Fruit fly (Drosophila melanogaster) whole organism, embryonic: Measurements from ENCODE around the gene Slimp.

Source experiments
- Adf1 ChIP-seq: fragments of 200-800 bp; sonication (Bioruptor generic); IDR thresholded peaks from 2 replicates; pipeline ENCODE4 v1.3.6; 2022; ENCODE audit warnings: missing biosample characterization, missing genetic modification characterization
- Blimp-1 ChIP-seq: fragments of 200-800 bp; sonication (Bioruptor generic); optimal IDR thresholded peaks from 3 replicates; lab custom pipeline; 2018; ENCODE audit warnings: missing biosample characterization, missing genetic modification characterization, mild to moderate bottlenecking, moderate library complexity, missing genetic modification reagents
- Bteb2 ChIP-seq: fragments of 200-800 bp; sonication (Bioruptor generic); optimal IDR thresholded peaks from 2 replicates; lab custom pipeline; 2016; ENCODE audit warnings: missing biosample characterization, missing genetic modification characterization
- CG10209 ChIP-seq: fragments of 200-800 bp; sonication (Bioruptor generic); optimal IDR thresholded peaks from 3 replicates; lab custom pipeline; 2017; ENCODE audit warnings: missing biosample characterization, mild to moderate bottlenecking, missing genetic modification characterization, missing genetic modification reagents
- CG10431 ChIP-seq: fragments of 200-800 bp; sonication (Bioruptor generic); optimal IDR thresholded peaks from 3 replicates; lab custom pipeline; 2018; ENCODE audit warnings: missing biosample characterization, mild to moderate bottlenecking, missing genetic modification characterization
- CG11456 ChIP-seq: fragments of 200-800 bp; sonication (Bioruptor generic); IDR thresholded peaks from 3 replicates; pipeline ENCODE4 v1.3.6; 2022; ENCODE audit warnings: missing biosample characterization, missing genetic modification characterization
- CG12155 ChIP-seq: fragments of 200-800 bp; sonication (Bioruptor generic); optimal IDR thresholded peaks from 3 replicates; lab custom pipeline; 2016; ENCODE audit warnings: missing biosample characterization, missing genetic modification characterization
- CG2116 ChIP-seq: fragments of 200-800 bp; sonication (Bioruptor generic); optimal IDR thresholded peaks from 3 replicates; lab custom pipeline; 2018; ENCODE audit warnings: missing biosample characterization, mild to moderate bottlenecking, missing genetic modification characterization
- CG2120 ChIP-seq: fragments of 200-800 bp; sonication (Bioruptor generic); optimal IDR thresholded peaks from 3 replicates; lab custom pipeline; 2016; ENCODE audit warnings: missing biosample characterization, missing genetic modification characterization
- CG30431 ChIP-seq: fragments of 200-800 bp; sonication (Bioruptor generic); optimal IDR thresholded peaks from 2 replicates; lab custom pipeline; 2017; ENCODE audit warnings: missing biosample characterization, missing genetic modification characterization
- CG31224 ChIP-seq: fragments of 200-800 bp; sonication (Bioruptor generic); IDR thresholded peaks from 2 replicates; pipeline ENCODE4 v1.3.6; 2022; ENCODE audit warnings: missing biosample characterization, missing genetic modification characterization
- CG3163 ChIP-seq: fragments of 200-800 bp; sonication (Bioruptor generic); optimal IDR thresholded peaks from 3 replicates; lab custom pipeline; 2016; ENCODE audit warnings: missing biosample characterization, missing genetic modification characterization
- CG42726 ChIP-seq: fragments of 200-800 bp; sonication (Bioruptor generic); IDR thresholded peaks from 2 replicates; pipeline ENCODE4 v1.3.6; 2022; ENCODE audit warnings: missing biosample characterization, missing genetic modification characterization; ENCODE audit not compliant: partially characterized antibody
- CG8290 ChIP-seq, 3 experiments: fragments of 200-800 bp; sonication (Bioruptor generic); optimal IDR thresholded peaks; 2 replicates each; lab custom pipeline; 2016 to 2019; ENCODE audit warnings: missing biosample characterization in 3 of 3, missing genetic modification characterization in 3 of 3, mild to moderate bottlenecking in 2 of 3, moderate library complexity in 1 of 3
- D19A ChIP-seq: fragments of 200-800 bp; optimal IDR thresholded peaks from 3 replicates; lab custom pipeline; 2019; ENCODE audit warnings: missing biosample characterization, mild to moderate bottlenecking, missing genetic modification characterization, moderate library complexity
- Ets97D ChIP-seq: fragments of 200-800 bp; sonication (Bioruptor generic); optimal IDR thresholded peaks from 3 replicates; lab custom pipeline; 2016; ENCODE audit warnings: missing biosample characterization, missing genetic modification characterization
- HmgZ ChIP-seq: fragments of 200-800 bp; sonication (Bioruptor generic); optimal IDR thresholded peaks from 2 replicates; lab custom pipeline; 2018; ENCODE audit warnings: missing biosample characterization, mild to moderate bottlenecking, missing genetic modification characterization
- Nf-YA ChIP-seq: fragments of 200-800 bp; sonication (Bioruptor generic); IDR thresholded peaks from 2 replicates; pipeline ENCODE4 v1.3.6; 2022; ENCODE audit warnings: missing biosample characterization, missing genetic modification characterization
- NfI ChIP-seq: fragments of 200-800 bp; sonication (Bioruptor generic); optimal IDR thresholded peaks from 3 replicates; lab custom pipeline; 2018; ENCODE audit warnings: missing biosample characterization, mild to moderate bottlenecking, missing genetic modification characterization, moderate library complexity
- Rfx ChIP-seq: fragments of 200-800 bp; sonication (Bioruptor generic); IDR thresholded peaks from 2 replicates; pipeline ENCODE4 v1.3.6; 2022; ENCODE audit warnings: missing biosample characterization, missing genetic modification characterization
- Scr ChIP-seq: fragments of 200-800 bp; sonication (Bioruptor generic); IDR thresholded peaks from 2 replicates; pipeline ENCODE4 v1.3.6; 2022; ENCODE audit warnings: missing biosample characterization, missing genetic modification characterization; ENCODE audit not compliant: partially characterized antibody
- Six4 ChIP-seq: fragments of 200-800 bp; sonication (Bioruptor generic); optimal IDR thresholded peaks from 2 replicates; lab custom pipeline; 2016; ENCODE audit warnings: missing biosample characterization, missing genetic modification characterization
- aop ChIP-seq: fragments of 200-800 bp; sonication (Bioruptor generic); IDR thresholded peaks from 2 replicates; pipeline ENCODE4 v1.3.6; 2022; ENCODE audit warnings: missing biosample characterization, missing genetic modification characterization
- ase ChIP-seq: fragments of 200-800 bp; sonication (Bioruptor generic); IDR thresholded peaks from 3 replicates; pipeline ENCODE4 v1.3.6; 2022; ENCODE audit warnings: missing biosample characterization, missing genetic modification characterization
- bowl ChIP-seq: fragments of 200-800 bp; sonication (Bioruptor generic); IDR thresholded peaks from 2 replicates; pipeline ENCODE4 v1.3.6; 2022; ENCODE audit warnings: missing biosample characterization, missing genetic modification characterization
- dm ChIP-seq: fragments of 200-800 bp; sonication (Bioruptor generic); optimal IDR thresholded peaks from 3 replicates; lab custom pipeline; 2016; ENCODE audit warnings: missing biosample characterization, missing genetic modification characterization
- emc ChIP-seq: fragments of 200-800 bp; sonication (Bioruptor generic); optimal IDR thresholded peaks from 2 replicates; lab custom pipeline; 2016; ENCODE audit warnings: missing biosample characterization, missing genetic modification characterization
- ems ChIP-seq: fragments of 200-800 bp; sonication (Bioruptor generic); optimal IDR thresholded peaks from 3 replicates; lab custom pipeline; 2016; ENCODE audit warnings: missing biosample characterization, missing genetic modification characterization
- en ChIP-seq: fragments of 200-800 bp; sonication (Bioruptor generic); optimal IDR thresholded peaks from 2 replicates; lab custom pipeline; 2016; ENCODE audit warnings: missing biosample characterization, missing genetic modification characterization
- esg ChIP-seq: fragments of 200-800 bp; sonication (Bioruptor generic); conservative IDR thresholded peaks from 2 replicates; pipeline ENCODE4 v1.3.6; 2022; ENCODE audit warnings: missing biosample characterization, missing genetic modification characterization
- fd3F ChIP-seq: fragments of 200-800 bp; sonication (Bioruptor generic); optimal IDR thresholded peaks from 2 replicates; lab custom pipeline; 2018; ENCODE audit warnings: missing biosample characterization, mild to moderate bottlenecking, missing genetic modification characterization, moderate library complexity
- fd96Cb ChIP-seq: fragments of 200-800 bp; sonication (Bioruptor generic); optimal IDR thresholded peaks from 2 replicates; lab custom pipeline; 2018; ENCODE audit warnings: missing biosample characterization, mild to moderate bottlenecking, missing genetic modification characterization, moderate library complexity
- lbe ChIP-seq: fragments of 200-800 bp; sonication (Bioruptor generic); optimal IDR thresholded peaks from 2 replicates; lab custom pipeline; 2016; ENCODE audit warnings: missing biosample characterization, mild to moderate bottlenecking, missing genetic modification characterization
- lilli ChIP-seq: fragments of 200-800 bp; sonication (Bioruptor generic); optimal IDR thresholded peaks from 3 replicates; lab custom pipeline; 2016; ENCODE audit warnings: missing biosample characterization, missing genetic modification characterization
- mam ChIP-seq: fragments of 200-800 bp; sonication (Bioruptor generic); optimal IDR thresholded peaks from 3 replicates; lab custom pipeline; 2016; ENCODE audit warnings: missing biosample characterization, missing genetic modification characterization
- nmo ChIP-seq: fragments of 200-800 bp; sonication (Bioruptor generic); optimal IDR thresholded peaks from 2 replicates; lab custom pipeline; 2018; ENCODE audit warnings: missing biosample characterization, mild to moderate bottlenecking, missing genetic modification characterization, moderate library complexity
- pb ChIP-seq: fragments of 200-800 bp; sonication (Bioruptor generic); optimal IDR thresholded peaks from 3 replicates; lab custom pipeline; 2016; ENCODE audit warnings: missing biosample characterization, missing genetic modification characterization
- ranshi ChIP-seq: fragments of 200-800 bp; sonication (Bioruptor generic); IDR thresholded peaks from 2 replicates; pipeline ENCODE4 v1.3.6; 2022; ENCODE audit warnings: missing biosample characterization, missing genetic modification characterization
- seq ChIP-seq: fragments of 200-800 bp; sonication (Bioruptor generic); IDR thresholded peaks from 2 replicates; pipeline ENCODE4 v1.3.6; 2022; ENCODE audit warnings: missing biosample characterization, missing genetic modification characterization
- sima ChIP-seq: fragments of 200-800 bp; sonication (Bioruptor generic); optimal IDR thresholded peaks from 2 replicates; lab custom pipeline; 2016; ENCODE audit warnings: missing biosample characterization, missing genetic modification characterization
- sisA ChIP-seq: fragments of 200-800 bp; sonication (Bioruptor generic); IDR thresholded peaks from 2 replicates; pipeline ENCODE4 v1.3.6; 2022; ENCODE audit warnings: missing biosample characterization, missing genetic modification characterization
- slp2 ChIP-seq: fragments of 200-800 bp; sonication (Bioruptor generic); optimal IDR thresholded peaks from 2 replicates; lab custom pipeline; 2016; ENCODE audit warnings: missing biosample characterization, missing genetic modification characterization
- sob ChIP-seq: fragments of 200-800 bp; sonication (Bioruptor generic); IDR thresholded peaks from 2 replicates; pipeline ENCODE4 v1.3.6; 2022; ENCODE audit warnings: missing biosample characterization, missing genetic modification characterization
- sug ChIP-seq: fragments of 200-800 bp; optimal IDR thresholded peaks from 2 replicates; lab custom pipeline; 2019; ENCODE audit warnings: missing biosample characterization, mild to moderate bottlenecking, missing genetic modification characterization, moderate library complexity
- trem ChIP-seq: fragments of 200-800 bp; optimal IDR thresholded peaks from 3 replicates; lab custom pipeline; 2019; ENCODE audit warnings: missing biosample characterization, mild to moderate bottlenecking, missing genetic modification characterization, moderate library complexity
- vfl ChIP-seq: fragments of 200-800 bp; sonication (Bioruptor generic); optimal IDR thresholded peaks from 2 replicates; lab custom pipeline; 2016; ENCODE audit warnings: missing biosample characterization, missing genetic modification characterization
- zen2 ChIP-seq: fragments of 200-800 bp; sonication (Bioruptor generic); IDR thresholded peaks from 3 replicates; pipeline ENCODE4 v1.3.6; 2022; ENCODE audit warnings: missing biosample characterization, missing genetic modification characterization; ENCODE audit not compliant: partially characterized antibody
- zfh2 ChIP-seq: fragments of 200-800 bp; sonication (Bioruptor generic); optimal IDR thresholded peaks from 2 replicates; lab custom pipeline; 2016; ENCODE audit warnings: missing biosample characterization, missing genetic modification characterization

The Slimp gene

dm6 chr3R:24099039-24100026 is 49.4 kb downstream of the Slimp start (continued):
- TF ChIP-seq seq (GFP tag; lab: Robert Waterston, UW) (peak; percentile 85), vfl (GFP tag; lab: Kevin White, UChicago) (peak; percentile 23), lilli (peak; percentile 86), zfh2 (GFP tag; lab: Kevin White, UChicago) (peak; percentile 76), CG8290 (GFP tag; optimal IDR thresholded peaks at IDR 0.05; lab: Kevin White, UChicago) (no peak), CG8290 (tag; optimal IDR thresholded peaks at IDR 0.05; lab: Kevin White, UChicago) (peak in 1 of 2 experiments; percentile 81), CG10209 (GFP tag; lab: Kevin White, UChicago) (peak; percentile 81), CG12155 (GFP tag; lab: Kevin White, UChicago) (peak; percentile 81), HmgZ (tag; lab: Kevin White, UChicago) (peak; percentile 69), mam (GFP tag; lab: Kevin White, UChicago) (peak; percentile 89), Blimp-1 (GFP tag; lab: Kevin White, UChicago) (peak; percentile 83), slp2 (GFP tag; lab: Kevin White, UChicago) (peak; percentile 65), sima (GFP tag; lab: Kevin White, UChicago) (peak; percentile 23), Rfx (GFP tag; lab: Robert Waterston, UW) (peak; percentile 89), emc (GFP tag; lab: Kevin White, UChicago) (peak; percentile 64), aop (peak; percentile 57; the same call in 1 of the 2 replicates), sug (peak; percentile 55), ems (peak; percentile 70), Adf1 (peak; percentile 32; the same call in 1 of the 2 replicates), lbe (GFP tag; lab: Kevin White, UChicago) (peak; percentile 58), ranshi (GFP tag; lab: Robert Waterston, UW) (peak; percentile 88), CG2116 (GFP tag; lab: Kevin White, UChicago) (peak; percentile 35), ase (GFP tag; lab: Robert Waterston, UW) (peak; percentile 75), nmo (GFP tag; lab: Kevin White, UChicago) (peak; percentile 77), Bteb2 (GFP tag; lab: Kevin White, UChicago) (peak; percentile 68), zen2 (GFP tag; lab: Robert Waterston, UW) (no peak), Six4 (GFP tag; lab: Kevin White, UChicago) (peak; percentile 62), CG42726 (GFP tag; lab: Robert Waterston, UW) (no peak), fd96Cb (tag; lab: Kevin White, UChicago) (peak; percentile 74), trem (tag; lab: Kevin White, UChicago) (peak; percentile 48), CG30431 (peak; percentile 69), CG2120 (peak; percentile 90), sob (GFP tag; lab: Robert Waterston, UW) (peak; percentile 91), CG31224 (GFP tag; lab: Robert Waterston, UW) (peak; percentile 45), NfI (GFP tag; lab: Kevin White, UChicago) (peak; percentile 75), fd3F (GFP tag; lab: Kevin White, UChicago) (peak; percentile 76), CG3163 (GFP tag; lab: Kevin White, UChicago) (peak; percentile 29), en (GFP tag; lab: Kevin White, UChicago) (peak; percentile 60), Scr (GFP tag; lab: Robert Waterston, UW) (no peak), sisA (GFP tag; lab: Robert Waterston, UW) (peak; percentile 79), D19A (tag; lab: Kevin White, UChicago) (peak; percentile 82), dm (GFP tag; lab: Kevin White, UChicago) (peak; percentile 58), CG11456 (GFP tag; lab: Robert Waterston, UW) (peak; percentile 88), CG10431 (no peak), pb (GFP tag; lab: Kevin White, UChicago) (peak; percentile 69), Nf-YA (peak; percentile 76), esg (GFP tag; lab: Robert Waterston, UW) (peak; percentile 77), bowl (GFP tag; lab: Robert Waterston, UW) (0 out of 2 replicates have a peak, but pooled peaks have one; percentile 50), Ets97D (GFP tag; lab: Kevin White, UChicago) (peak; percentile 44)
